Fruit fly (Drosophila melanogaster) whole organism, embryonic: ENCODE data around the gene CG43338.

Experiments used
- Abd-B ChIP-seq: fragments of 200-800 bp; sonication (Bioruptor generic); optimal IDR thresholded peaks from 2 replicates; lab custom pipeline; 2018; ENCODE audit warnings: missing biosample characterization, mild to moderate bottlenecking, missing genetic modification characterization, moderate library complexity
- CG10209 ChIP-seq: fragments of 200-800 bp; sonication (Bioruptor generic); optimal IDR thresholded peaks from 3 replicates; lab custom pipeline; 2017; ENCODE audit warnings: missing biosample characterization, mild to moderate bottlenecking, missing genetic modification characterization, missing genetic modification reagents
- CG10274 ChIP-seq: fragments of 200-800 bp; sonication (Bioruptor generic); optimal IDR thresholded peaks from 3 replicates; lab custom pipeline; 2017; ENCODE audit warnings: missing biosample characterization, mild to moderate bottlenecking, missing genetic modification characterization
- CG12236 ChIP-seq: fragments of 200-800 bp; sonication (Bioruptor generic); optimal IDR thresholded peaks from 2 replicates; lab custom pipeline; 2016; ENCODE audit warnings: missing biosample characterization, missing genetic modification characterization
- CG12299 ChIP-seq: fragments of 200-800 bp; sonication (Bioruptor generic); optimal IDR thresholded peaks from 2 replicates; lab custom pipeline; 2018; ENCODE audit warnings: missing biosample characterization, mild to moderate bottlenecking, missing genetic modification characterization
- CG12659 ChIP-seq: fragments of 200-800 bp; sonication (Bioruptor generic); optimal IDR thresholded peaks from 3 replicates; lab custom pipeline; 2017; ENCODE audit warnings: mild to moderate bottlenecking, missing biosample characterization, missing genetic modification reagents, missing genetic modification characterization
- CG12744 ChIP-seq: fragments of 200-800 bp; sonication (Bioruptor generic); optimal IDR thresholded peaks from 2 replicates; lab custom pipeline; 2016; ENCODE audit warnings: missing biosample characterization, missing genetic modification characterization
- CG12942 ChIP-seq: fragments of 200-800 bp; sonication (Bioruptor generic); optimal IDR thresholded peaks from 3 replicates; lab custom pipeline; 2016; ENCODE audit warnings: missing biosample characterization, missing genetic modification characterization
- CG14965 ChIP-seq: fragments of 200-800 bp; sonication (Bioruptor generic); optimal IDR thresholded peaks from 2 replicates; lab custom pipeline; 2016; ENCODE audit warnings: missing biosample characterization, missing genetic modification characterization, borderline replicate concordance
- CG15073 ChIP-seq: fragments of 200-800 bp; sonication (Bioruptor generic); optimal IDR thresholded peaks from 2 replicates; lab custom pipeline; 2016; ENCODE audit warnings: missing biosample characterization, missing genetic modification characterization
- CG16779 ChIP-seq: fragments of 200-800 bp; sonication (Bioruptor generic); IDR thresholded peaks from 2 replicates; pipeline ENCODE4 v1.3.6; 2022; ENCODE audit warnings: missing biosample characterization, missing genetic modification characterization
- CG17612 ChIP-seq: fragments of 200-800 bp; sonication (Bioruptor generic); IDR thresholded peaks from 2 replicates; pipeline ENCODE4 v1.3.6; 2022; ENCODE audit warnings: missing biosample characterization, missing genetic modification characterization
- CG32532 ChIP-seq: fragments of 200-800 bp; sonication (Bioruptor generic); IDR thresholded peaks from 2 replicates; pipeline ENCODE4 v1.3.6; 2022; ENCODE audit warnings: missing biosample characterization, missing genetic modification characterization
- CG4404 ChIP-seq: fragments of 200-800 bp; sonication (Bioruptor generic); IDR thresholded peaks from 2 replicates; pipeline ENCODE4 v1.3.6; 2022; ENCODE audit warnings: missing biosample characterization, missing genetic modification characterization
- CG4424 ChIP-seq: fragments of 200-800 bp; sonication (Bioruptor generic); optimal IDR thresholded peaks from 3 replicates; lab custom pipeline; 2016; ENCODE audit warnings: missing biosample characterization, missing genetic modification characterization
- CG6689 ChIP-seq: fragments of 200-800 bp; sonication (Bioruptor generic); IDR thresholded peaks from 2 replicates; pipeline ENCODE4 v1.3.6; 2022; ENCODE audit warnings: missing biosample characterization, missing genetic modification characterization
- CG6765 ChIP-seq: fragments of 200-800 bp; sonication (Bioruptor generic); optimal IDR thresholded peaks from 3 replicates; lab custom pipeline; 2017; ENCODE audit warnings: missing biosample characterization, mild to moderate bottlenecking, missing genetic modification characterization
- CG7271 ChIP-seq: fragments of 200-800 bp; sonication (Bioruptor generic); optimal IDR thresholded peaks from 2 replicates; lab custom pipeline; 2018; ENCODE audit warnings: missing biosample characterization, mild to moderate bottlenecking, missing genetic modification characterization, moderate library complexity
- CG8388 ChIP-seq: fragments of 200-800 bp; sonication (Bioruptor generic); optimal IDR thresholded peaks from 2 replicates; lab custom pipeline; 2019; ENCODE audit warnings: missing biosample characterization, mild to moderate bottlenecking, missing genetic modification characterization, moderate library complexity
- CG9437 ChIP-seq: fragments of 200-800 bp; sonication (Bioruptor generic); optimal IDR thresholded peaks from 2 replicates; lab custom pipeline; 2018; ENCODE audit warnings: missing biosample characterization, mild to moderate bottlenecking, missing genetic modification characterization
- CG9797 ChIP-seq: fragments of 200-800 bp; sonication (Bioruptor generic); optimal IDR thresholded peaks from 3 replicates; lab custom pipeline; 2018; ENCODE audit warnings: missing biosample characterization, mild to moderate bottlenecking, missing genetic modification characterization
- CrebB ChIP-seq: fragments of 200-800 bp; sonication (Bioruptor generic); optimal IDR thresholded peaks from 3 replicates; lab custom pipeline; 2018; ENCODE audit warnings: missing biosample characterization, mild to moderate bottlenecking, missing genetic modification characterization
- Ets97D ChIP-seq: fragments of 200-800 bp; sonication (Bioruptor generic); optimal IDR thresholded peaks from 3 replicates; lab custom pipeline; 2016; ENCODE audit warnings: missing biosample characterization, missing genetic modification characterization
- HLH4C ChIP-seq: fragments of 200-800 bp; sonication (Bioruptor generic); IDR thresholded peaks from 3 replicates; pipeline ENCODE4 v1.3.6; 2022; ENCODE audit warnings: missing biosample characterization, missing genetic modification characterization; ENCODE audit not compliant: partially characterized antibody
- HLH54F ChIP-seq: fragments of 200-800 bp; sonication (Bioruptor generic); optimal IDR thresholded peaks from 3 replicates; lab custom pipeline; 2016; ENCODE audit warnings: missing biosample characterization, missing genetic modification characterization
- Hr78 ChIP-seq, 2 experiments: fragments of 200-800 bp in 1 of 2; fragments of >200 bp in 1 of 2; sonication (Bioruptor generic) in 1 of 2; optimal IDR thresholded peaks; 2 replicates each; lab custom pipeline; 2017 to 2019; ENCODE audit warnings: missing biosample characterization in 2 of 2, missing genetic modification characterization in 2 of 2, mild to moderate bottlenecking in 1 of 2, moderate library complexity in 1 of 2
- Hsf ChIP-seq: fragments of 200-800 bp; sonication (Bioruptor generic); optimal IDR thresholded peaks from 3 replicates; lab custom pipeline; 2016; ENCODE audit warnings: missing biosample characterization, missing genetic modification characterization
- Max ChIP-seq: fragments of 200-800 bp; sonication (Bioruptor generic); optimal IDR thresholded peaks from 2 replicates; lab custom pipeline; 2016; ENCODE audit warnings: missing biosample characterization, mild to moderate bottlenecking, missing genetic modification characterization
- Nf-YC ChIP-seq: fragments of 200-800 bp; optimal IDR thresholded peaks from 3 replicates; lab custom pipeline; 2019; ENCODE audit warnings: missing biosample characterization, mild to moderate bottlenecking, missing genetic modification characterization, moderate library complexity
- bsh ChIP-seq, 2 experiments: fragments of 200-800 bp; sonication (Bioruptor generic); optimal IDR thresholded peaks; 2 replicates each; lab custom pipeline; 2017 to 2018; ENCODE audit warnings: mild to moderate bottlenecking in 2 of 2, missing biosample characterization in 2 of 2, missing genetic modification characterization in 2 of 2, moderate library complexity in 1 of 2
- btn ChIP-seq: fragments of 200-800 bp; sonication (Bioruptor generic); optimal IDR thresholded peaks from 2 replicates; lab custom pipeline; 2016; ENCODE audit warnings: missing biosample characterization, missing genetic modification characterization
- croc ChIP-seq: fragments of 200-800 bp; sonication (Bioruptor generic); conservative IDR thresholded peaks from 3 replicates; pipeline ENCODE4 v1.3.6; 2022; ENCODE audit warnings: missing biosample characterization, missing genetic modification characterization
- cwo ChIP-seq: fragments of 200-800 bp; sonication (Bioruptor generic); optimal IDR thresholded peaks from 3 replicates; lab custom pipeline; 2017; ENCODE audit warnings: missing biosample characterization, missing genetic modification characterization, mild to moderate bottlenecking, moderate library complexity, missing genetic modification reagents
- dati ChIP-seq: fragments of 200-800 bp; sonication (Bioruptor generic); IDR thresholded peaks from 2 replicates; pipeline ENCODE4 v1.3.6; 2022; ENCODE audit warnings: missing biosample characterization, missing genetic modification characterization
- esg ChIP-seq: fragments of 200-800 bp; sonication (Bioruptor generic); conservative IDR thresholded peaks from 2 replicates; pipeline ENCODE4 v1.3.6; 2022; ENCODE audit warnings: missing biosample characterization, missing genetic modification characterization
- eyg ChIP-seq: fragments of 200-800 bp; sonication (Bioruptor generic); optimal IDR thresholded peaks from 3 replicates; lab custom pipeline; 2016; ENCODE audit warnings: missing biosample characterization, missing genetic modification characterization
- fd64A ChIP-seq: fragments of 200-800 bp; sonication (Bioruptor generic); optimal IDR thresholded peaks from 3 replicates; lab custom pipeline; 2018; ENCODE audit warnings: missing biosample characterization, mild to moderate bottlenecking, missing genetic modification characterization
- hbn ChIP-seq: fragments of 200-800 bp; sonication (Bioruptor generic); IDR thresholded peaks from 2 replicates; pipeline ENCODE4 v1.3.6; 2022; ENCODE audit warnings: missing biosample characterization, missing genetic modification characterization; ENCODE audit not compliant: partially characterized antibody
- lbe ChIP-seq: fragments of 200-800 bp; sonication (Bioruptor generic); optimal IDR thresholded peaks from 2 replicates; lab custom pipeline; 2016; ENCODE audit warnings: missing biosample characterization, mild to moderate bottlenecking, missing genetic modification characterization
- mirr ChIP-seq: fragments of 200-800 bp; sonication (Bioruptor generic); optimal IDR thresholded peaks from 3 replicates; lab custom pipeline; 2018; ENCODE audit warnings: missing biosample characterization, mild to moderate bottlenecking, missing genetic modification characterization
- nerfin-1 ChIP-seq: fragments of 200-800 bp; sonication (Bioruptor generic); optimal IDR thresholded peaks from 3 replicates; lab custom pipeline; 2019; ENCODE audit warnings: missing biosample characterization, mild to moderate bottlenecking, missing genetic modification characterization, moderate library complexity
- otp ChIP-seq: fragments of 200-800 bp; sonication (Bioruptor generic); IDR thresholded peaks from 3 replicates; pipeline ENCODE4, ENCODE4 v1.3.6; 2022; ENCODE audit warnings: missing biosample characterization, missing genetic modification characterization
- salm ChIP-seq: fragments of 200-800 bp; sonication (Bioruptor generic); optimal IDR thresholded peaks from 2 replicates; lab custom pipeline; 2018; ENCODE audit warnings: missing biosample characterization, mild to moderate bottlenecking, missing genetic modification characterization
- sim ChIP-seq: fragments of 200-800 bp; sonication (Bioruptor generic); IDR thresholded peaks from 2 replicates; pipeline ENCODE4 v1.3.6; 2022; ENCODE audit warnings: missing biosample characterization, missing genetic modification characterization
- sna ChIP-seq: fragments of 200-800 bp; sonication (Bioruptor generic); IDR thresholded peaks from 2 replicates; pipeline ENCODE4 v1.3.6; 2022; ENCODE audit warnings: missing biosample characterization, missing genetic modification characterization; ENCODE audit not compliant: partially characterized antibody
- sob ChIP-seq: fragments of 200-800 bp; sonication (Bioruptor generic); IDR thresholded peaks from 2 replicates; pipeline ENCODE4 v1.3.6; 2022; ENCODE audit warnings: missing biosample characterization, missing genetic modification characterization
- sqz ChIP-seq: fragments of 200-800 bp; sonication (Bioruptor generic); optimal IDR thresholded peaks from 3 replicates; lab custom pipeline; 2018; ENCODE audit warnings: missing biosample characterization, mild to moderate bottlenecking, missing genetic modification characterization
- wdn ChIP-seq: fragments of 200-800 bp; sonication (Bioruptor generic); IDR thresholded peaks from 2 replicates; pipeline ENCODE4 v1.3.6; 2022; ENCODE audit warnings: missing biosample characterization, missing genetic modification characterization
- zfh1 ChIP-seq: fragments of 200-800 bp; sonication (Bioruptor generic); IDR thresholded peaks from 3 replicates; pipeline ENCODE4 v1.3.6; 2022; ENCODE audit warnings: missing biosample characterization, missing genetic modification characterization
- zfh2 ChIP-seq: fragments of 200-800 bp; sonication (Bioruptor generic); optimal IDR thresholded peaks from 2 replicates; lab custom pipeline; 2016; ENCODE audit warnings: missing biosample characterization, missing genetic modification characterization

The CG43338 gene

dm6 chr2L:18688646-18689296, 17.7 kb upstream of the CG43338 start, which contains the start of gene msl-1 (continued):
- TF ChIP-seq CG12659 (peak; percentile 54), CG4424 (no peak), CG17612 (GFP tag; lab: Robert Waterston, UW) (no peak), sqz (GFP tag; lab: Kevin White, UChicago) (peak; percentile 26), CG12942 (GFP tag; lab: Kevin White, UChicago) (no peak), zfh2 (GFP tag; lab: Kevin White, UChicago) (peak; percentile 55), sna (GFP tag; lab: Robert Waterston, UW) (peak; percentile 89), CG12744 (GFP tag; lab: Kevin White, UChicago) (no peak), HLH4C (GFP tag; lab: Robert Waterston, UW) (peak; percentile 92), hbn (peak; percentile 94), fd64A (GFP tag; lab: Kevin White, UChicago) (no peak), CG9797 (GFP tag; lab: Kevin White, UChicago) (peak; percentile 30), zfh1 (no peak), lbe (GFP tag; lab: Kevin White, UChicago) (no peak), Nf-YC (tag; lab: Kevin White, UChicago) (no peak), Hr78 (GFP tag; optimal IDR thresholded peaks at IDR 0.05; lab: Kevin White, UChicago) (no peak), mirr (no peak), CrebB (tag; lab: Kevin White, UChicago) (peak; percentile 10), Abd-B (GFP tag; lab: Kevin White, UChicago) (no peak), CG12299 (no peak), esg (GFP tag; lab: Robert Waterston, UW) (no peak), CG14965 (GFP tag; lab: Kevin White, UChicago) (no peak), croc (GFP tag; lab: Robert Waterston, UW) (no peak), sim (GFP tag; lab: Robert Waterston, UW) (no peak), bsh (GFP tag; optimal IDR thresholded peaks at IDR 0.05; lab: Kevin White, UChicago) (no peak), otp (GFP tag; lab: Robert Waterston, UW) (0 out of 3 replicates have a peak, but pooled peaks have one; percentile 28), salm (tag; lab: Kevin White, UChicago) (no peak), Ets97D (GFP tag; lab: Kevin White, UChicago) (peak; percentile 75), dati (GFP tag; lab: Robert Waterston, UW) (no peak), CG10209 (GFP tag; lab: Kevin White, UChicago) (no peak), nerfin-1 (tag; lab: Kevin White, UChicago) (no peak), HLH54F (GFP tag; lab: Kevin White, UChicago) (peak; percentile 42), CG32532 (GFP tag; lab: Robert Waterston, UW) (peak; percentile 60; the same call in 1 of the 2 replicates), cwo (GFP tag; lab: Kevin White, UChicago) (no peak), btn (GFP tag; lab: Kevin White, UChicago) (no peak), sob (peak; percentile 62; the same call in 1 of the 2 replicates), eyg (no peak), CG6765 (GFP tag; lab: Kevin White, UChicago) (no peak), wdn (GFP tag; lab: Robert Waterston, UW) (peak; percentile 69), CG9437 (GFP tag; lab: Kevin White, UChicago) (no peak), Hsf (peak; percentile 41), CG16779 (GFP tag; lab: Robert Waterston, UW) (no peak), CG15073 (GFP tag; lab: Kevin White, UChicago) (no peak), Max (no peak), CG8388 (GFP tag; lab: Kevin White, UChicago) (no peak), CG4404 (peak; percentile 6; the same call in 1 of the 2 replicates), CG6689 (GFP tag; lab: Robert Waterston, UW) (no peak), CG12236 (GFP tag; lab: Kevin White, UChicago) (no peak), CG7271 (no peak), CG10274 (GFP tag; lab: Kevin White, UChicago) (no peak)
